Worm (Caenorhabditis elegans) whole organism, late embryonic: Measurements from ENCODE around the gene unc-47.
"Not testable (repeated sequence)": the region's sequence is repeated elsewhere in the genome, so short reads cannot be mapped to it uniquely, and the experiment has no call there.

Experiments used
- C38D4.7 ChIP-seq: fragments of 200-800 bp; sonication (Bioruptor generic); optimal IDR thresholded peaks from 2 replicates; lab custom pipeline; 2018; ENCODE audit warnings: mild to moderate bottlenecking, missing genetic modification characterization, moderate library complexity, missing compliant biosample characterization
- F13H6.1 ChIP-seq: sonication (generic microtip); optimal IDR thresholded peaks from 2 replicates; lab custom pipeline; 2016; ENCODE audit warnings: missing genetic modification characterization, missing compliant biosample characterization
- K09A11.1 ChIP-seq: sonication (generic microtip); optimal IDR thresholded peaks from 2 replicates; lab custom pipeline; 2017; ENCODE audit warnings: antibody characterized with exemption, mild to moderate bottlenecking, missing genetic modification characterization, missing compliant biosample characterization; ENCODE audit not compliant: insufficient read depth
- ahr-1 ChIP-seq: sonication (generic microtip); optimal IDR thresholded peaks from 2 replicates; lab custom pipeline; 2016; ENCODE audit warnings: missing genetic modification characterization, missing compliant biosample characterization
- ama-1 ChIP-seq: fragments of 150-350 bp; optimal IDR thresholded peaks from 2 replicates; lab custom pipeline; 2014
- ceh-14 ChIP-seq: sonication (generic microtip); optimal IDR thresholded peaks from 2 replicates; lab custom pipeline; 2016; ENCODE audit warnings: missing genotype, missing genetic modification characterization, missing compliant biosample characterization
- ceh-18 ChIP-seq: sonication (generic microtip); optimal IDR thresholded peaks from 2 replicates; lab custom pipeline; 2016; ENCODE audit warnings: missing genetic modification characterization, missing compliant biosample characterization
- ceh-30 ChIP-seq: fragments of 150-350 bp; optimal IDR thresholded peaks from 2 replicates; lab custom pipeline; 2014; ENCODE audit warnings: missing biosample characterization, missing genetic modification characterization
- ceh-31 ChIP-seq: sonication (generic microtip); optimal IDR thresholded peaks from 2 replicates; lab custom pipeline; 2016; ENCODE audit warnings: missing genetic modification characterization, missing compliant biosample characterization
- ceh-34 ChIP-seq: sonication (generic microtip); optimal IDR thresholded peaks from 2 replicates; lab custom pipeline; 2016; ENCODE audit warnings: mild to moderate bottlenecking, missing genetic modification characterization, missing compliant biosample characterization
- ceh-6 ChIP-seq: fragments of 200-800 bp; sonication (Bioruptor generic); optimal IDR thresholded peaks from 2 replicates; lab custom pipeline; 2018; ENCODE audit warnings: mild to moderate bottlenecking, missing genetic modification characterization, missing compliant biosample characterization
- che-1 ChIP-seq: sonication (generic microtip); optimal IDR thresholded peaks from 2 replicates; lab custom pipeline; 2016; ENCODE audit warnings: mild to moderate bottlenecking, missing genetic modification characterization, missing compliant biosample characterization
- elt-4 ChIP-seq: sonication (generic microtip); optimal IDR thresholded peaks from 2 replicates; lab custom pipeline; 2016; ENCODE audit warnings: missing genetic modification characterization, missing compliant biosample characterization
- eyg-1 ChIP-seq: sonication (generic microtip); optimal IDR thresholded peaks from 2 replicates; lab custom pipeline; 2016; ENCODE audit warnings: missing genotype, missing genetic modification characterization, missing compliant biosample characterization
- fax-1 ChIP-seq: sonication (generic microtip); optimal IDR thresholded peaks from 2 replicates; lab custom pipeline; 2016; ENCODE audit warnings: missing genotype, missing genetic modification characterization, missing compliant biosample characterization
- fkh-6 ChIP-seq: sonication (generic microtip); optimal IDR thresholded peaks from 2 replicates; lab custom pipeline; 2016; ENCODE audit warnings: missing genetic modification characterization, missing compliant biosample characterization
- hlh-15 ChIP-seq: sonication (generic microtip); optimal IDR thresholded peaks from 2 replicates; lab custom pipeline; 2016; ENCODE audit warnings: missing genetic modification characterization, missing compliant biosample characterization
- hlh-30 ChIP-seq: sonication (generic microtip); optimal IDR thresholded peaks from 2 replicates; lab custom pipeline; 2017; ENCODE audit warnings: antibody characterized with exemption, missing genetic modification characterization, missing compliant biosample characterization; ENCODE audit not compliant: insufficient read depth
- hlh-8 ChIP-seq: sonication (generic microtip); optimal IDR thresholded peaks from 2 replicates; lab custom pipeline; 2016; ENCODE audit warnings: missing genotype, missing genetic modification characterization, missing compliant biosample characterization
- madf-2 ChIP-seq: sonication (generic microtip); optimal IDR thresholded peaks from 2 replicates; lab custom pipeline; 2017; ENCODE audit warnings: missing genetic modification characterization, missing compliant biosample characterization
- mec-3 ChIP-seq: sonication (generic microtip); optimal IDR thresholded peaks from 2 replicates; lab custom pipeline; 2016; ENCODE audit warnings: borderline replicate concordance, missing genetic modification characterization, missing compliant biosample characterization
- nhr-11 ChIP-seq: fragments of 150-350 bp; optimal IDR thresholded peaks from 2 replicates; lab custom pipeline; 2014; ENCODE audit warnings: missing biosample characterization, missing genetic modification characterization
- nhr-232 ChIP-seq: sonication (generic microtip); optimal IDR thresholded peaks from 2 replicates; lab custom pipeline; 2016; ENCODE audit warnings: missing genetic modification characterization, missing compliant biosample characterization
- odd-2 ChIP-seq: sonication (generic microtip); optimal IDR thresholded peaks from 2 replicates; lab custom pipeline; 2017; ENCODE audit warnings: antibody characterized with exemption, mild to moderate bottlenecking, missing genetic modification characterization, missing compliant biosample characterization
- pha-2 ChIP-seq: sonication (generic microtip); optimal IDR thresholded peaks from 2 replicates; lab custom pipeline; 2017; ENCODE audit warnings: mild to moderate bottlenecking, missing genetic modification characterization, missing compliant biosample characterization
- pha-4 ChIP-seq: fragments of 150-350 bp; optimal IDR thresholded peaks from 2 replicates; lab custom pipeline; 2018; ENCODE audit warnings: missing biosample characterization, missing genetic modification reagents, missing genetic modification characterization
- pqm-1 ChIP-seq: sonication (generic microtip); optimal IDR thresholded peaks from 2 replicates; lab custom pipeline; 2016; ENCODE audit warnings: missing genetic modification characterization, missing compliant biosample characterization
- pros-1 ChIP-seq: fragments of 150-350 bp; optimal IDR thresholded peaks from 2 replicates; lab custom pipeline; 2014; ENCODE audit warnings: missing biosample characterization, missing genetic modification reagents, missing genetic modification characterization
- ref-2 ChIP-seq: sonication (generic microtip); optimal IDR thresholded peaks from 2 replicates; lab custom pipeline; 2016; ENCODE audit warnings: missing genetic modification characterization, missing compliant biosample characterization
- rnt-1 ChIP-seq: sonication (generic microtip); optimal IDR thresholded peaks from 2 replicates; lab custom pipeline; 2016; ENCODE audit warnings: missing genetic modification characterization, missing compliant biosample characterization
- sox-4 ChIP-seq: sonication (generic microtip); optimal IDR thresholded peaks from 2 replicates; lab custom pipeline; 2017; ENCODE audit warnings: mild to moderate bottlenecking, missing genetic modification characterization, inconsistent platforms, missing compliant biosample characterization
- syd-9 ChIP-seq: sonication (generic microtip); optimal IDR thresholded peaks from 2 replicates; lab custom pipeline; 2016; ENCODE audit warnings: mild to moderate bottlenecking, missing genetic modification characterization, moderate library complexity, missing compliant biosample characterization
- tbx-2 ChIP-seq: sonication (generic microtip); optimal IDR thresholded peaks from 2 replicates; lab custom pipeline; 2016; ENCODE audit warnings: missing genetic modification characterization, missing compliant biosample characterization
- tbx-7 ChIP-seq: sonication (generic microtip); optimal IDR thresholded peaks from 2 replicates; lab custom pipeline; 2016; ENCODE audit warnings: missing genotype, missing genetic modification characterization, missing compliant biosample characterization
- unc-3 ChIP-seq, 2 experiments: fragments of 200-800 bp in 1 of 2; sonication (Bioruptor generic) in 1 of 2; sonication (generic microtip) in 1 of 2; conservative IDR thresholded peaks in 1 of 2; optimal IDR thresholded peaks in 1 of 2; 2 replicates each; pipeline versions ENCODE4 v1.3.6 to Lab custom; 2016 to 2022; ENCODE audit warnings: missing compliant biosample characterization in 2 of 2, missing genetic modification characterization in 2 of 2, missing genetic modification reagents in 1 of 2
- unc-55 ChIP-seq: sonication (generic microtip); optimal IDR thresholded peaks from 2 replicates; lab custom pipeline; 2017; ENCODE audit warnings: missing biosample characterization, missing genetic modification reagents, missing genetic modification characterization
- unc-86 ChIP-seq: sonication (generic microtip); optimal IDR thresholded peaks from 2 replicates; lab custom pipeline; 2016; ENCODE audit warnings: missing genetic modification characterization, missing compliant biosample characterization
- ztf-16 ChIP-seq: sonication (generic microtip); optimal IDR thresholded peaks from 2 replicates; lab custom pipeline; 2017; ENCODE audit warnings: missing genetic modification characterization, missing compliant biosample characterization

unc-47 gene

DNA sequence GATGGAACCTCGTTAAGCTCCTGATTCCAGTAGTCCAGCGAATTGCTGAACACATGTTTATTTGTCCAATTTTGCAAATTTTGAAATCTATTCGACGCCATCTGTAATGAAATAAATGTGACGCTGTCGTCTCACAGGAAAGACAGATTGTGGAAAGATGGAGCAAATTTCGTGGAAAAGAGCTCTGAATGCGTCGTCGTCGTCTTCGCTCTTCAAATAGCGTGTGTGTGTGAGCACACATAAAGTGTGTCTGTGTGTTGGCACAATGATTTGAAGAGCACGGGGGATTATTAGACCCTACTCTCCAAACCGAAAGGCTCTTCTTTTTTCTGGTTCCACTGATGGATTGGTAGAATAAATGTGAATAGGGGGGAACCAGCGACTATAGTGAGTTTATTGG lies at the start of gene unc-47:
unc-47 (minus strand) TSS at position 101 of the 400 bp plus-strand sequence.
- TF ChIP-seq pqm-1 (tag; lab: Kevin White, UChicago), result no peak
- TF ChIP-seq fax-1 (tag; lab: Kevin White, UChicago), result no peak
- no peak for TF ChIP-seq ceh-31 (tag; lab: Kevin White, UChicago)
- no peak for TF ChIP-seq ceh-18
- TF ChIP-seq mec-3, result no peak
- no peak for TF ChIP-seq hlh-15
- TF ChIP-seq ceh-34 (tag; lab: Kevin White, UChicago), result no peak
- TF ChIP-seq tbx-7 (tag; lab: Kevin White, UChicago), result no peak
- TF ChIP-seq pha-2 (tag; lab: Kevin White, UChicago), result no peak
- TF ChIP-seq syd-9, result no peak
- no peak for TF ChIP-seq pros-1 (tag; lab: Kevin White, UChicago)
- no peak for TF ChIP-seq che-1
- no peak for TF ChIP-seq K09A11.1 (tag; lab: Kevin White, UChicago)
- TF ChIP-seq fkh-6 (tag; lab: Kevin White, UChicago), result no peak
- TF ChIP-seq sox-4 (tag; lab: Kevin White, UChicago), result no peak

DNA sequence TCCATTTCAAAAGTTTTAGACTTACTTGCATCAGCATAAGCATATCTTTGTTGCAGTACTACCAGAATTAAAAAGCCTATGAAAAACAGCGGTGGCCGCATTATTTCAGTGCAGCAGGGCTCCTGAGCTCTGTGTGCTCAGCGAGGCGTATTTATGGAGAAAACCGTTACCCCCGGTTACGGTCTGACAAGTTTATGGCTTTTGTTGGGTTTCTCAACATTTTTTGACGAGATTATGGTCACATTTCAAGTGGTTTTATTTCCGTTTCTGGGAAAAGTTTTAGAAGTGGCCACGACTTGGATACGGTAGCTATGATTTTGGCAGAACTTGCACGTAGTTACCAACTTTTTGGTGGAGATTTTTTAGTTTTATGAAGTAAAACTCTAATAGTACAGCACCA lies 47.9 kb upstream of the unc-47 start, which contains the start of gene paml-1:
paml-1 (minus strand) TSS at position 101 of the 400 bp plus-strand sequence.
- no peak for TF ChIP-seq ceh-30
- TF ChIP-seq elt-4 (tag; lab: Kevin White, UChicago), result no peak
- TF ChIP-seq unc-3 (GFP tag; conservative IDR thresholded peaks at IDR 0.05; lab: Robert Waterston, UW), result no peak
- no peak for TF ChIP-seq unc-3 (tag; optimal IDR thresholded peaks at IDR 0.05; lab: Kevin White, UChicago)
- no peak for TF ChIP-seq rnt-1 (tag; lab: Kevin White, UChicago)
- TF ChIP-seq tbx-2 (tag; lab: Kevin White, UChicago), result no peak
- TF ChIP-seq ztf-16 (tag; lab: Kevin White, UChicago), result no peak
- TF ChIP-seq F13H6.1, result no peak
- TF ChIP-seq eyg-1 (tag; lab: Kevin White, UChicago), result no peak
- no peak for TF ChIP-seq ahr-1 (tag; lab: Kevin White, UChicago)
- no peak for TF ChIP-seq syd-9
- TF ChIP-seq ceh-31 (tag; lab: Kevin White, UChicago), result no peak
- TF ChIP-seq unc-55 (GFP tag; lab: Kevin White, UChicago), result no peak
- TF ChIP-seq nhr-232 (tag; lab: Kevin White, UChicago), result no peak
- TF ChIP-seq madf-2, result no peak
- TF ChIP-seq mec-3, result no peak

ce11 chrIII:10231641-10232040 lies 45.6 kb upstream of the unc-47 start:
- TF ChIP-seq nhr-11 (tag; lab: Kevin White, UChicago) (no peak), pqm-1 (tag; lab: Kevin White, UChicago) (no peak), ztf-16 (tag; lab: Kevin White, UChicago) (no peak), pha-4 (no peak), ama-1 (no peak), fkh-6 (tag; lab: Kevin White, UChicago) (no peak), ref-2 (no peak), odd-2 (no peak), ceh-14 (tag; lab: Kevin White, UChicago) (no peak), hlh-8 (tag; lab: Kevin White, UChicago) (no peak), madf-2 (no peak), ceh-6 (GFP tag; lab: Kevin White, UChicago) (no peak)
- TF ChIP-seq, all 69 proteins: peak for 0

ce11 chrIII:10221860-10222259 lies 35.8 kb upstream of the unc-47 start, which contains the start of gene Y70G10A.4:
TSS of gene Y70G10A.4 (plus strand) at chrIII:10222160.
- not testable (repeated sequence) for TF ChIP-seq unc-86 (tag; lab: Kevin White, UChicago); hlh-30 (tag; lab: Kevin White, UChicago); C38D4.7
